Worm (Caenorhabditis elegans): ENCODE data around the gene C06H2.7.

DNA sequence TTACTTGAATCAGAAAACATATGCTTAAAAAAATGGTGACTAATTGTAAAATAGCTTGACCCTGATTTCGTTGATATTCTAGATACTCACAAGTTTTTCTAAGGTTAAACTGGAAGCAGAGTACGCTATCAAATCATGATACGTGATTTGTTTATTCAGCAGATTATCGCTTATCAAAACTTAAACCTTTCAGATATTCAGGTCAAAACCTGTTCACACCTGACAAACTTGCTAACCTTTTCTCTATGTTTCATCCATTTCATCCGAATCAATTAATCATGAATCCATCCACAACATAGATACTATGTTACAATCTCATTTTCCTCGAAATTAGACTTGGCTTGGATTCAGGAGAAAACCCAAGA lies 3.2 kb upstream of the C06H2.7 start:
- TF ChIP-seq saeg-2 (GFP tag; IDR thresholded peaks at IDR 0.05) (no peak), R02D3.7 (tag; optimal IDR thresholded peaks at IDR 0.05) (no peak), zfp-3 (GFP tag; conservative IDR thresholded peaks at IDR 0.05) (peak; percentile 81; the same call in 1 of the 2 replicates)

All from whole organism, L4 larva.